Fruit fly (Drosophila melanogaster): ENCODE results near the gene mRpS31.

dm6 chr3L:16035185-16035584 is 30.2 kb downstream of the mRpS31 start, which contains the start of gene CG5895:
- TF ChIP-seq CG12768 (GFP tag; optimal IDR thresholded peaks at IDR 0.05) (no peak), CG7101 (tag; optimal IDR thresholded peaks at IDR 0.05) (no peak), CG1620 (GFP tag; optimal IDR thresholded peaks at IDR 0.05) (no peak), Hr96 (GFP tag; optimal IDR thresholded peaks at IDR 0.05) (no peak)

Data from whole organism, adult.